Fruit fly (Drosophila melanogaster) whole organism, prepupa: ENCODE data around the gene RhoGAP19D.

Experiments
- CG10631 ChIP-seq: fragments of 200-800 bp; sonication (Bioruptor generic); optimal IDR thresholded peaks from 2 replicates; lab custom pipeline; 2016; ENCODE audit warnings: missing biosample characterization, missing genetic modification characterization
- CG11294 ChIP-seq: fragments of 200-800 bp; sonication (Bioruptor generic); IDR thresholded peaks from 2 replicates; pipeline ENCODE4 v1.3.6; 2022; ENCODE audit warnings: missing biosample characterization, missing genetic modification characterization
- CG11762 ChIP-seq: fragments of 200-800 bp; sonication (Bioruptor generic); optimal IDR thresholded peaks from 3 replicates; lab custom pipeline; 2016; ENCODE audit warnings: missing biosample characterization, missing genetic modification characterization; ENCODE audit not compliant: insufficient read depth
- CG11902 ChIP-seq: fragments of 200-800 bp; sonication (Bioruptor generic); optimal IDR thresholded peaks from 3 replicates; lab custom pipeline; 2016; ENCODE audit warnings: missing biosample characterization, missing genetic modification characterization
- CG15336 ChIP-seq: fragments of 200-800 bp; sonication (Bioruptor generic); IDR thresholded peaks from 2 replicates; pipeline ENCODE4 v1.3.6; 2022; ENCODE audit warnings: missing biosample characterization, missing genetic modification characterization
- CG1621 ChIP-seq: fragments of 200-800 bp; sonication (Bioruptor generic); optimal IDR thresholded peaks from 3 replicates; lab custom pipeline; 2018; ENCODE audit warnings: missing biosample characterization, mild to moderate bottlenecking, missing genetic modification characterization
- CG16779 ChIP-seq: fragments of 200-800 bp; sonication (Bioruptor generic); optimal IDR thresholded peaks from 3 replicates; lab custom pipeline; 2017; ENCODE audit warnings: missing biosample characterization, mild to moderate bottlenecking, missing genetic modification characterization
- CG3032 ChIP-seq: fragments of 200-800 bp; optimal IDR thresholded peaks from 2 replicates; lab custom pipeline; 2019; ENCODE audit warnings: missing biosample characterization, mild to moderate bottlenecking, missing genetic modification characterization, moderate library complexity
- CG31627 ChIP-seq: fragments of 200-800 bp; sonication (Bioruptor generic); optimal IDR thresholded peaks from 3 replicates; lab custom pipeline; 2016; ENCODE audit warnings: missing biosample characterization, missing genetic modification characterization
- CG32006 ChIP-seq: fragments of 200-800 bp; sonication (Bioruptor generic); optimal IDR thresholded peaks from 3 replicates; lab custom pipeline; 2017; ENCODE audit warnings: missing biosample characterization, mild to moderate bottlenecking, missing genetic modification characterization
- CG34406 ChIP-seq: fragments of 200-800 bp; sonication (Bioruptor generic); optimal IDR thresholded peaks from 3 replicates; lab custom pipeline; 2016; ENCODE audit warnings: missing biosample characterization, missing genetic modification characterization
- CG3919 ChIP-seq: fragments of 200-800 bp; sonication (Bioruptor generic); optimal IDR thresholded peaks from 3 replicates; lab custom pipeline; 2016; ENCODE audit warnings: missing biosample characterization, missing genetic modification characterization
- CG4318 ChIP-seq: fragments of 200-800 bp; sonication (Bioruptor generic); optimal IDR thresholded peaks from 3 replicates; lab custom pipeline; 2017; ENCODE audit warnings: missing biosample characterization, mild to moderate bottlenecking, missing genetic modification characterization
- CG6163 ChIP-seq: fragments of 200-800 bp; sonication (Bioruptor generic); IDR thresholded peaks from 3 replicates; pipeline ENCODE4 v1.3.6; 2022; ENCODE audit warnings: missing biosample characterization, missing genetic modification characterization
- CG6276 ChIP-seq: fragments of 200-800 bp; sonication (Bioruptor generic); optimal IDR thresholded peaks from 2 replicates; lab custom pipeline; 2017; ENCODE audit warnings: missing biosample characterization, mild to moderate bottlenecking, missing genetic modification characterization
- CG6792 ChIP-seq: fragments of 200-800 bp; sonication (Bioruptor generic); optimal IDR thresholded peaks from 3 replicates; lab custom pipeline; 2016; ENCODE audit warnings: missing biosample characterization, missing genetic modification characterization
- CG6808 ChIP-seq: fragments of 200-800 bp; sonication (Bioruptor generic); optimal IDR thresholded peaks from 3 replicates; lab custom pipeline; 2017; ENCODE audit warnings: missing biosample characterization, missing genetic modification characterization, mild to moderate bottlenecking, moderate library complexity, missing genetic modification reagents
- CG6854 ChIP-seq: fragments of 200-800 bp; sonication (Bioruptor generic); optimal IDR thresholded peaks from 2 replicates; lab custom pipeline; 2017; ENCODE audit warnings: missing biosample characterization, mild to moderate bottlenecking, missing genetic modification characterization
- CG7368 ChIP-seq: fragments of 200-800 bp; sonication (Bioruptor generic); optimal IDR thresholded peaks from 3 replicates; lab custom pipeline; 2016; ENCODE audit warnings: missing biosample characterization, missing genetic modification characterization
- CG8119 ChIP-seq: fragments of 200-800 bp; sonication (Bioruptor generic); IDR thresholded peaks from 3 replicates; pipeline ENCODE4 v1.3.6; 2022; ENCODE audit warnings: missing biosample characterization, missing genetic modification characterization
- CG8319 ChIP-seq: fragments of 200-800 bp; sonication (Bioruptor generic); optimal IDR thresholded peaks from 3 replicates; lab custom pipeline; 2016; ENCODE audit warnings: missing biosample characterization, missing genetic modification characterization
- CG9139 ChIP-seq: fragments of 200-800 bp; sonication (Bioruptor generic); optimal IDR thresholded peaks from 3 replicates; lab custom pipeline; 2017; ENCODE audit warnings: missing biosample characterization, mild to moderate bottlenecking, missing genetic modification characterization
- Eip75B ChIP-seq: fragments of 200-800 bp; sonication (Bioruptor generic); optimal IDR thresholded peaks from 3 replicates; lab custom pipeline; 2016; ENCODE audit warnings: missing biosample characterization, missing genetic modification characterization
- Eip78C ChIP-seq: fragments of 200-800 bp; sonication (Bioruptor generic); peaks from one replicate; lab custom pipeline; 2016; ENCODE audit warnings: missing biosample characterization, missing genetic modification characterization
- Eip93F ChIP-seq: fragments of 200-800 bp; sonication (Bioruptor generic); optimal IDR thresholded peaks from 2 replicates; lab custom pipeline; 2016; ENCODE audit warnings: missing biosample characterization, mild to moderate bottlenecking, missing genetic modification characterization
- Ets21C ChIP-seq: fragments of 200-800 bp; sonication (Bioruptor generic); optimal IDR thresholded peaks from 3 replicates; lab custom pipeline; 2016; ENCODE audit warnings: missing biosample characterization, missing genetic modification characterization
- Ets96B ChIP-seq: fragments of 200-800 bp; optimal IDR thresholded peaks from 2 replicates; lab custom pipeline; 2019; ENCODE audit warnings: missing biosample characterization, mild to moderate bottlenecking, missing genetic modification characterization, moderate library complexity
- Gug ChIP-seq: fragments of 200-800 bp; sonication (Bioruptor generic); IDR thresholded peaks from 2 replicates; pipeline ENCODE4 v1.3.6; 2022; ENCODE audit warnings: missing biosample characterization, missing genetic modification characterization
- Hr38 ChIP-seq: sonication (Bioruptor generic); optimal IDR thresholded peaks from 2 replicates; lab custom pipeline; 2016; ENCODE audit warnings: missing biosample characterization, missing genetic modification characterization
- Hr39 ChIP-seq: fragments of 200-800 bp; sonication (Bioruptor generic); optimal IDR thresholded peaks from 2 replicates; lab custom pipeline; 2016; ENCODE audit warnings: missing biosample characterization, missing genetic modification characterization
- Hr4 ChIP-seq: fragments of 200-800 bp; sonication (Bioruptor generic); optimal IDR thresholded peaks from 3 replicates; lab custom pipeline; 2016; ENCODE audit warnings: missing biosample characterization, missing genetic modification characterization
- Met ChIP-seq: fragments of 200-800 bp; sonication (Bioruptor generic); optimal IDR thresholded peaks from 3 replicates; lab custom pipeline; 2016; ENCODE audit warnings: missing biosample characterization, missing genetic modification characterization
- OdsH ChIP-seq: fragments of 200-800 bp; sonication (Bioruptor generic); optimal IDR thresholded peaks from 3 replicates; lab custom pipeline; 2016; ENCODE audit warnings: missing biosample characterization, missing genetic modification characterization
- Sox102F ChIP-seq: fragments of 200-800 bp; sonication (Bioruptor generic); optimal IDR thresholded peaks from 2 replicates; lab custom pipeline; 2016; ENCODE audit warnings: missing biosample characterization, mild to moderate bottlenecking, missing genetic modification characterization
- Sox14 ChIP-seq: fragments of 200-800 bp; sonication (Bioruptor generic); optimal IDR thresholded peaks from 3 replicates; lab custom pipeline; 2016; ENCODE audit warnings: missing biosample characterization, missing genetic modification characterization
- Sox15 ChIP-seq: fragments of 200-800 bp; sonication (Bioruptor generic); optimal IDR thresholded peaks from 3 replicates; lab custom pipeline; 2016; ENCODE audit warnings: missing biosample characterization, missing genetic modification characterization
- achi ChIP-seq: fragments of 200-800 bp; sonication (Bioruptor generic); optimal IDR thresholded peaks from 3 replicates; lab custom pipeline; 2016; ENCODE audit warnings: missing biosample characterization, missing genetic modification characterization
- cyc ChIP-seq: fragments of 200-800 bp; sonication (Bioruptor generic); optimal IDR thresholded peaks from 3 replicates; lab custom pipeline; 2016; ENCODE audit warnings: missing biosample characterization, missing genetic modification characterization
- dac ChIP-seq: fragments of 200-800 bp; sonication (Bioruptor generic); optimal IDR thresholded peaks from 2 replicates; lab custom pipeline; 2017; ENCODE audit warnings: missing biosample characterization, mild to moderate bottlenecking, missing genetic modification characterization
- fd59A ChIP-seq: fragments of 200-800 bp; sonication (Bioruptor generic); optimal IDR thresholded peaks from 2 replicates; lab custom pipeline; 2017; ENCODE audit warnings: missing biosample characterization, mild to moderate bottlenecking, missing genetic modification characterization, missing genetic modification reagents
- fd85E ChIP-seq: fragments of 200-800 bp; sonication (Bioruptor generic); optimal IDR thresholded peaks from 3 replicates; lab custom pipeline; 2016; ENCODE audit warnings: missing biosample characterization, missing genetic modification characterization
- fkh ChIP-seq: fragments of 200-800 bp; sonication (Bioruptor generic); optimal IDR thresholded peaks from 3 replicates; lab custom pipeline; 2017; ENCODE audit warnings: missing biosample characterization, mild to moderate bottlenecking, missing genetic modification characterization, moderate library complexity
- lz ChIP-seq: fragments of 200-800 bp; sonication (Bioruptor generic); optimal IDR thresholded peaks from 3 replicates; lab custom pipeline; 2016; ENCODE audit warnings: missing biosample characterization, missing genetic modification characterization
- net ChIP-seq: fragments of 200-800 bp; sonication (Bioruptor generic); optimal IDR thresholded peaks from 3 replicates; lab custom pipeline; 2016; ENCODE audit warnings: missing biosample characterization, missing genetic modification characterization
- pdm3 ChIP-seq: fragments of 200-800 bp; sonication (Bioruptor generic); optimal IDR thresholded peaks from 3 replicates; lab custom pipeline; 2016; ENCODE audit warnings: missing biosample characterization, missing genetic modification characterization
- salr ChIP-seq, 2 experiments: fragments of 200-800 bp; sonication (Bioruptor generic); optimal IDR thresholded peaks; 3 replicates each; lab custom pipeline; 2016 to 2018; ENCODE audit warnings: missing biosample characterization in 2 of 2, missing genetic modification characterization in 2 of 2, mild to moderate bottlenecking in 1 of 2
- spab ChIP-seq: fragments of 200-800 bp; sonication (Bioruptor generic); optimal IDR thresholded peaks from 2 replicates; lab custom pipeline; 2017; ENCODE audit warnings: missing biosample characterization, mild to moderate bottlenecking, missing genetic modification characterization, missing genetic modification reagents
- topi ChIP-seq: fragments of 200-800 bp; sonication (Bioruptor generic); optimal IDR thresholded peaks from 3 replicates; lab custom pipeline; 2016; ENCODE audit warnings: missing biosample characterization, missing genetic modification characterization
- vri ChIP-seq: fragments of 200-800 bp; sonication (Bioruptor generic); optimal IDR thresholded peaks from 3 replicates; lab custom pipeline; 2016; ENCODE audit warnings: missing biosample characterization, mild to moderate bottlenecking, missing genetic modification characterization

Gene RhoGAP19D

DNA sequence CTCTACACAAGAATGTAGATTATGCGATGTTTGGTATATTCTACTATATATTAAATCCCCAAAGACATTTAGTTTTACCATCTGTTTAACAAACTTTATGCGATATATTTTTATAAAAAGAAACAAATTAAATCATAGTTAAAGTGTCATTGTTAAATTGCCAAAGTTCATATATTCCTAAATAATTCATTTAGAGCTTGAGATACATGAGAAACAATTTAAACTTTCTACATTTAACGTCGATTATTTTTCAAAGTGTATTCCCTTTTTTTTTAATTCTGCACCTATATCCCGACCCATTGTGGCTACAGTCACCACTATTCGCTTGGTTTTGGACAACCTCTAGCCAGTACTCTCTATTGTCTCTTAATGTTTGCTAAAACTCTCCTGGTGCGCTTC is 20.5 kb downstream of the RhoGAP19D start:
- TF ChIP-seq OdsH (GFP tag; lab: Kevin White, UChicago) = peak; percentile 36
- peak; percentile 25 for TF ChIP-seq CG32006
- TF ChIP-seq salr (GFP tag; optimal IDR thresholded peaks at IDR 0.05; lab: Kevin White, UChicago) = peak in 1 of 2 experiments; percentile 12
- no peak for TF ChIP-seq Sox15 (GFP tag; lab: Kevin White, UChicago)
- TF ChIP-seq CG4318 (GFP tag; lab: Kevin White, UChicago) = peak; percentile 19
- TF ChIP-seq cyc (GFP tag; lab: Kevin White, UChicago) = no peak
- TF ChIP-seq CG3919 = no peak
- no peak for TF ChIP-seq lz (GFP tag; lab: Kevin White, UChicago)
- peak; percentile 81 for TF ChIP-seq Eip78C (GFP tag; lab: Kevin White, UChicago)
- peak; percentile 17 for TF ChIP-seq Met (GFP tag; lab: Kevin White, UChicago)
- peak; percentile 35 for TF ChIP-seq Hr4 (GFP tag; lab: Kevin White, UChicago)
- TF ChIP-seq CG10631 (GFP tag; lab: Kevin White, UChicago) = peak; percentile 36

- no peak for TF ChIP-seq topi
- TF ChIP-seq Gug = no peak
- TF ChIP-seq CG11902 (GFP tag; lab: Kevin White, UChicago) = no peak
- TF ChIP-seq CG7368 = no peak
- peak; percentile 31 for TF ChIP-seq vri (GFP tag; lab: Kevin White, UChicago)
- no peak for TF ChIP-seq salr (GFP tag; optimal IDR thresholded peaks at IDR 0.05; lab: Kevin White, UChicago)
- no peak for TF ChIP-seq CG6276 (GFP tag; lab: Kevin White, UChicago)
- TF ChIP-seq fd59A (GFP tag; lab: Kevin White, UChicago) = no peak
- TF ChIP-seq net (GFP tag; lab: Kevin White, UChicago) = no peak
- no peak for TF ChIP-seq CG11762 (GFP tag; lab: Kevin White, UChicago)
- TF ChIP-seq OdsH (GFP tag; lab: Kevin White, UChicago) = peak; percentile 42
- TF ChIP-seq CG1621 = no peak
- peak; percentile 41; the same call in 1 of the 3 replicates for TF ChIP-seq CG8119 (GFP tag; lab: Robert Waterston, UW)
- no peak; the same call in 2 of the 3 replicates for TF ChIP-seq CG6163
- TF ChIP-seq CG10631 (GFP tag; lab: Kevin White, UChicago) = no peak
- no peak for TF ChIP-seq CG6792
- no peak for TF ChIP-seq CG16779 (tag; lab: Kevin White, UChicago)
- no peak for TF ChIP-seq Eip78C (GFP tag; lab: Kevin White, UChicago)
- no peak for TF ChIP-seq Ets96B
- no peak for TF ChIP-seq CG9139 (GFP tag; lab: Kevin White, UChicago)
- TF ChIP-seq Hr38 (GFP tag; lab: Kevin White, UChicago) = no peak
- TF ChIP-seq Sox102F = peak; percentile 15
- no peak for TF ChIP-seq fkh (GFP tag; lab: Kevin White, UChicago)
- TF ChIP-seq Ets21C (GFP tag; lab: Kevin White, UChicago) = no peak
- TF ChIP-seq spab (GFP tag; lab: Kevin White, UChicago) = no peak
- no peak for TF ChIP-seq Eip75B (GFP tag; lab: Kevin White, UChicago)
- TF ChIP-seq Sox15 (GFP tag; lab: Kevin White, UChicago) = no peak
- no peak for TF ChIP-seq CG6808 (GFP tag; lab: Kevin White, UChicago)
- TF ChIP-seq dac (GFP tag; lab: Kevin White, UChicago) = no peak
- TF ChIP-seq achi = peak; percentile 40
- no peak for TF ChIP-seq Hr4 (GFP tag; lab: Kevin White, UChicago)
- no peak for TF ChIP-seq CG3032 (tag; lab: Kevin White, UChicago)
- TF ChIP-seq CG8319 = no peak
- no peak for TF ChIP-seq Sox14 (GFP tag; lab: Kevin White, UChicago)
- no peak for TF ChIP-seq CG31627 (GFP tag; lab: Kevin White, UChicago)
- TF ChIP-seq lz (GFP tag; lab: Kevin White, UChicago) = no peak
- no peak for TF ChIP-seq fd85E (GFP tag; lab: Kevin White, UChicago)
- peak; percentile 41 for TF ChIP-seq CG34406
- TF ChIP-seq CG15336 (GFP tag; lab: Robert Waterston, UW) = peak; percentile 16; the same call in 1 of the 2 replicates
- no peak for TF ChIP-seq cyc (GFP tag; lab: Kevin White, UChicago)
- no peak for TF ChIP-seq pdm3
- no peak for TF ChIP-seq CG6854 (GFP tag; lab: Kevin White, UChicago)
- TF ChIP-seq CG3919 = no peak
- no peak for TF ChIP-seq CG11294 (GFP tag; lab: Robert Waterston, UW)
- no peak for TF ChIP-seq Hr39 (GFP tag; lab: Kevin White, UChicago)
- TF ChIP-seq Eip93F (GFP tag; lab: Kevin White, UChicago) = no peak
These were observed 21.0 kb downstream of the RhoGAP19D start for dm6 chrX:20489382-20489994.
